Worm (Caenorhabditis elegans) whole organism, L4/young adult: ENCODE results near the gene F42H10.2.

Source experiments
- W03F9.2 ChIP-seq: fragments of 150-350 bp; optimal IDR thresholded peaks from 2 replicates; lab custom pipeline; 2014; ENCODE audit warnings: missing biosample characterization, missing genetic modification characterization
- him-1 ChIP-seq: sonication (generic microtip); optimal IDR thresholded peaks from 2 replicates; lab custom pipeline; 2016; ENCODE audit warnings: missing genotype, missing genetic modification reagents, missing genetic modification characterization, missing compliant biosample characterization

ce11 chrIII:8503341-8503740 is 12.9 kb downstream of the F42H10.2 start:
- TF ChIP-seq him-1 (tag; lab: Kevin White, UChicago) (no peak), W03F9.2 (no peak)
